Fruit fly (Drosophila melanogaster): ENCODE data around the gene Sk2.

DNA sequence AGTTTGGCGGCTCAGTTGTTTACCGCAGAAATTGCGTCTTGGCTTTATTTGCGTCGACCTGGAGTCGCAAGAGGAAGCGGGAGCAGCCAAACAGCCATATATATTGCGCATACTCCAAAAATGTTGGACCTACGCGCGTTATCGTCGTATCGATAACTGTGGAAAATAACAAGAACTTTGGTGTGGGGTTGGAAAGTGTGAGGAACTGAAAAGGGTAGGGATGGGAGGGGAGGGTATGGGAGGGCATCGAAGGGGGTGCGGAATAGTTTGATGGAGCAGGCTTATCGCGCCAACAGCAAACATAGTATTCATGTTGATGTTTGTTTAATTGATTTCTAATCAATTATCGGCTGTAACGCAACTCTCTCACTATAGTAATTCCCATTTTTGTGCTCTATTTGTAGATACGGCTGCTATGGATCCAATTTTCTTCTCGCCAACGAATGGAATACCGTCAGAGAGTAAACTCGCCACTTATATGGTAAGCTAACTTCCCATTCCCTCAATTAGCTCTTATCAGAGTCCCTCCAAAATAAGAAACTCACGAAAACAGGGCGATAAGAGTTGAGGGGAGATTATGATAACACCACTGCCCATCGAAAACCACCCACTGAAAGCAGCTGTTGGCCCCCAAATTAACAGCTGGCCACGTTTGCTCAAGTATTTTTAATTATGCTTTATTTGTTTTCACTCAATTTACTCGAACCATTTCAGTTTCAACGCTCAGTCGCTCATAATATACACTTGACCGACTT, 36.6 kb downstream of the Sk2 start:
- TF ChIP-seq rgr (GFP tag; optimal IDR thresholded peaks at IDR 0.05) (peak; percentile 27), lola (GFP tag; optimal IDR thresholded peaks at IDR 0.05) (no peak), Dfd (GFP tag; optimal IDR thresholded peaks at IDR 0.05) (no peak), br (GFP tag; optimal IDR thresholded peaks at IDR 0.05) (peak; percentile 18), GATAd (GFP tag; optimal IDR thresholded peaks at IDR 0.05) (no peak), N (GFP tag; optimal IDR thresholded peaks at IDR 0.05) (no peak), fru (GFP tag; optimal IDR thresholded peaks at IDR 0.05) (no peak), pan (optimal IDR thresholded peaks at IDR 0.05) (no peak), sage (GFP tag; optimal IDR thresholded peaks at IDR 0.05) (no peak), h (GFP tag; optimal IDR thresholded peaks at IDR 0.05) (peak; percentile 35), Hnf4 (GFP tag; optimal IDR thresholded peaks at IDR 0.05) (no peak), Vsx2 (GFP tag; optimal IDR thresholded peaks at IDR 0.05; ENCODE audit: partially characterized antibody) (no peak)
